Worm (Caenorhabditis elegans): ENCODE measurements around the gene nhr-18.
"Not testable (repeated sequence)": the region's sequence is repeated elsewhere in the genome, so short reads cannot be mapped to it uniquely, and the experiment has no call there.

Gene nhr-18

ce11 chrV:2249310-2249709 lies 22.3 kb downstream of the nhr-18 start, which contains the start of gene cyp-33C6:
Gene cyp-33C6, minus strand, starts transcription at chrV:2249410.
- no peak for TF ChIP-seq ztf-23 (GFP tag; IDR thresholded peaks at IDR 0.05)
- TF ChIP-seq med-1 (GFP tag; optimal IDR thresholded peaks at IDR 0.05; ENCODE audit: insufficient read depth): no peak
- no peak for TF ChIP-seq flt-1 (GFP tag; IDR thresholded peaks at IDR 0.05)
- TF ChIP-seq ztf-29 (GFP tag; IDR thresholded peaks at IDR 0.05): no peak
- TF ChIP-seq cog-1 (tag; optimal IDR thresholded peaks at IDR 0.05): no peak
- no peak for TF ChIP-seq T22C8.4 (GFP tag; IDR thresholded peaks at IDR 0.05)
- TF ChIP-seq ref-1 (GFP tag; conservative IDR thresholded peaks at IDR 0.05): no peak
- TF ChIP-seq tab-1 (GFP tag; IDR thresholded peaks at IDR 0.05): no peak
- TF ChIP-seq klf-2 (GFP tag; conservative IDR thresholded peaks at IDR 0.05): no peak

DNA sequence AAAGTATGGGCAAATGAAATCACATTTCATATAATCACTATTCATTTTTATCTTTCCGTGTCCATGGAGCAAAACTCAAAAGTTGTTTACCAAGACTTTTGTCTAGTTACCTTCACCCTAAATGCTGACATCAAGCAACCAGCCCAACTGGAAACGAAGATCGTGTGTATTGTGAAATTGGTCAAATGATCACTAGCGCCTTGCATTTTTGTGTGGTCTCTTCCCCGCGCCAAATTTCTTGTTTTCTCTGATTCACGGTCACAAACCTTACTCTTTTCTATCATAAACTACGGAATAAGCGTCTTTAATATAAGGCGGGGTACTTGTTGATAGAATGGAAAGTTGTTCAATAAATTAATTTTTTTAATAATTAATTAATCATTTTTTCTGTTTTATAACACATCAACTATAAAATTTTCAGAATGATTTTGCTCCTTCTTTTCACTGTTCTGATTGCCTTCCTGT lies 23.2 kb downstream of the nhr-18 start, which contains the start of gene cyp-33C7:
Gene cyp-33C7 (plus strand): TSS at position 415 of the 465 bp plus-strand sequence.
- TF ChIP-seq flt-1 (GFP tag; IDR thresholded peaks at IDR 0.05) (no peak), med-1 (GFP tag; optimal IDR thresholded peaks at IDR 0.05; ENCODE audit: insufficient read depth) (no peak), cog-1 (tag; optimal IDR thresholded peaks at IDR 0.05) (no peak), T22C8.4 (GFP tag; IDR thresholded peaks at IDR 0.05) (no peak), ztf-23 (GFP tag; IDR thresholded peaks at IDR 0.05) (no peak)

DNA sequence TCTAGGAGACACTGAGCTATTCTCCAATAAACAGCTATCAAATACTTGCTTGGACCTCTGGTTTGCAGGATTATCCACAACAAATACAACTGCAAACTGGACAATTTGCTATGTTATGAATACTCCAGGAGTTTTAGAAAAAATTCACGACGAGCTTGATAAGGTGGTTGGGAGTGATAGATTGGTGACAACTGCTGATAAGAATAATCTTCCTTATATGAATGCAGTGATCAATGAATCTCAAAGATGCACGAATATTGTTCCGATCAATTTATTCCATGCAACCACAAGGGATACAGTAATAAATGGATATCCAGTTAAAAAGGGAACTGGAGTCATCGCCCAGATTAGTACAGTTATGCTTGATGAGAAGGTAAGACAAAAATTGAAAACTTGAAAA lies 24.8 kb downstream of the nhr-18 start:
- TF ChIP-seq cog-1 (tag; optimal IDR thresholded peaks at IDR 0.05) (no peak), tab-1 (GFP tag; IDR thresholded peaks at IDR 0.05) (no peak), T22C8.4 (GFP tag; IDR thresholded peaks at IDR 0.05) (no peak), klf-2 (GFP tag; conservative IDR thresholded peaks at IDR 0.05) (no peak), ref-1 (GFP tag; conservative IDR thresholded peaks at IDR 0.05) (no peak), flt-1 (GFP tag; IDR thresholded peaks at IDR 0.05) (no peak), ztf-29 (GFP tag; IDR thresholded peaks at IDR 0.05) (no peak), ztf-23 (GFP tag; IDR thresholded peaks at IDR 0.05) (no peak), med-1 (GFP tag; optimal IDR thresholded peaks at IDR 0.05; ENCODE audit: insufficient read depth) (no peak)

- TF ChIP-seq med-1 (GFP tag; optimal IDR thresholded peaks at IDR 0.05; ENCODE audit: insufficient read depth): no peak
- no peak for TF ChIP-seq flt-1 (GFP tag; IDR thresholded peaks at IDR 0.05)
- TF ChIP-seq ref-1 (GFP tag; conservative IDR thresholded peaks at IDR 0.05): no peak
- no peak for TF ChIP-seq tab-1 (GFP tag; IDR thresholded peaks at IDR 0.05)
- no peak for TF ChIP-seq klf-2 (GFP tag; conservative IDR thresholded peaks at IDR 0.05)
- TF ChIP-seq ztf-23 (GFP tag; IDR thresholded peaks at IDR 0.05): no peak
- TF ChIP-seq ztf-29 (GFP tag; IDR thresholded peaks at IDR 0.05): no peak
- no peak for TF ChIP-seq T22C8.4 (GFP tag; IDR thresholded peaks at IDR 0.05)
- no peak for TF ChIP-seq cog-1 (tag; optimal IDR thresholded peaks at IDR 0.05)
Observed at ce11 chrV:2254553-2255124, 27.6 kb downstream of the nhr-18 start, which contains the start of gene str-253. Gene str-253, minus strand, starts transcription at chrV:2254603.

DNA sequence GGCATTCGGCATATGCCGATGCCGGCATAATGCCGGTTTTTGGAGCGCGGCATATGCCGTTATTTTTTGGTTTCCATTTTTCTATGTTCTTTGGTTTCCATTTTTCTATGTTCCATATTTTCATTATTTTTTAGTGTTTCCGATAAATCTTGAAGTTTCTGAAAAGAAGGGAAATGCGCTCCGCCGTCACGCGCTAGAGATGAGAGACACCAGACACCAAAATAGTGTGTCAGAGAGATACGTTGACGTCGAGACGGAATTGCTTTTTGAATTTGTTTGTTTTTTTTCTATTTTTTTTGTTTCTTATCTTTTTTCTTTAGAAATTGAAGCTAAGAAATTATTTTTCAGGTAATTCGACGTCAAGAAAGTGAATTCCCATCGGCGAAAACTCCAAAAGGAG lies 28.2 kb downstream of the nhr-18 start, which contains the start of gene F41B5.1:
Gene F41B5.1 (plus strand): TSS at position 343 of the 400 bp plus-strand sequence.
- not testable (repeated sequence) for TF ChIP-seq ztf-23 (GFP tag; IDR thresholded peaks at IDR 0.05); ref-1 (GFP tag; conservative IDR thresholded peaks at IDR 0.05); flt-1 (GFP tag; IDR thresholded peaks at IDR 0.05)

ce11 chrV:2259750-2260149 lies 32.7 kb downstream of the nhr-18 start, which contains the start of gene nhr-182:
Gene nhr-182, minus strand, starts transcription at chrV:2259927.
- TF ChIP-seq cog-1 (tag; optimal IDR thresholded peaks at IDR 0.05): no peak
- TF ChIP-seq tab-1 (GFP tag; IDR thresholded peaks at IDR 0.05): no peak
- TF ChIP-seq flt-1 (GFP tag; IDR thresholded peaks at IDR 0.05): no peak
- TF ChIP-seq ztf-23 (GFP tag; IDR thresholded peaks at IDR 0.05): no peak
- no peak for TF ChIP-seq T22C8.4 (GFP tag; IDR thresholded peaks at IDR 0.05)
- TF ChIP-seq ztf-29 (GFP tag; IDR thresholded peaks at IDR 0.05): no peak
- TF ChIP-seq ref-1 (GFP tag; conservative IDR thresholded peaks at IDR 0.05): no peak
- TF ChIP-seq klf-2 (GFP tag; conservative IDR thresholded peaks at IDR 0.05): no peak
- no peak for TF ChIP-seq med-1 (GFP tag; optimal IDR thresholded peaks at IDR 0.05; ENCODE audit: insufficient read depth)

DNA sequence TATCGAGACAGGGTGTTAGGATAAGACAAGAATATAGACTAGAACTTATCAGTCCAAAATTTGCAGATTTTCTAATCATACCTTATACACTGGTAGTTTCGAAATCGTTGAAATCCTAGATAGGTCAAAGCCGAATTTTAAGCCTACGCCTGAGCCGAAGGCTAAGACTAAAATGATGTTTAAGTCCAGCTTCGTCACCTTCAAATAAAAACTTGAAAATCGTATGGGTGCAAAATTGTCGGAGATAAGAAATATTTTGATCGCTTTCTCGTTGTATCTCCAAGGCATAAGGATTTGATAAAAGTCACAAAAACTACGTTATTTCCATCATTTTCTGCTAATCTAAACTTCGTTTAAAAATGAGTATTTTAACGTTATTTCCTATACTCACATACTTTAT lies 33.7 kb downstream of the nhr-18 start, which contains the start of gene F41B5.12:
Gene F41B5.12 (plus strand): TSS at position 301 of the 400 bp plus-strand sequence.
- TF ChIP-seq cog-1 (tag; optimal IDR thresholded peaks at IDR 0.05) (no peak), ztf-29 (GFP tag; IDR thresholded peaks at IDR 0.05) (no peak), flt-1 (GFP tag; IDR thresholded peaks at IDR 0.05) (no peak), T22C8.4 (GFP tag; IDR thresholded peaks at IDR 0.05) (no peak)

- no peak for TF ChIP-seq flt-1 (GFP tag; IDR thresholded peaks at IDR 0.05)
- no peak for TF ChIP-seq ref-1 (GFP tag; conservative IDR thresholded peaks at IDR 0.05)
- TF ChIP-seq tab-1 (GFP tag; IDR thresholded peaks at IDR 0.05): no peak
- no peak for TF ChIP-seq T22C8.4 (GFP tag; IDR thresholded peaks at IDR 0.05)
- no peak for TF ChIP-seq klf-2 (GFP tag; conservative IDR thresholded peaks at IDR 0.05)
- TF ChIP-seq cog-1 (tag; optimal IDR thresholded peaks at IDR 0.05): no peak
- TF ChIP-seq ztf-23 (GFP tag; IDR thresholded peaks at IDR 0.05): no peak
- TF ChIP-seq ztf-29 (GFP tag; IDR thresholded peaks at IDR 0.05): no peak
- TF ChIP-seq med-1 (GFP tag; optimal IDR thresholded peaks at IDR 0.05; ENCODE audit: insufficient read depth): no peak
Observed at ce11 chrV:2264455-2264854, 37.5 kb downstream of the nhr-18 start, which contains the start of gene nhr-183. Gene nhr-183, minus strand, starts transcription at chrV:2264634.

- no peak for TF ChIP-seq med-1 (GFP tag; optimal IDR thresholded peaks at IDR 0.05; ENCODE audit: insufficient read depth)
- no peak for TF ChIP-seq klf-2 (GFP tag; conservative IDR thresholded peaks at IDR 0.05)
- no peak for TF ChIP-seq ztf-23 (GFP tag; IDR thresholded peaks at IDR 0.05)
- TF ChIP-seq ref-1 (GFP tag; conservative IDR thresholded peaks at IDR 0.05): no peak
- no peak for TF ChIP-seq flt-1 (GFP tag; IDR thresholded peaks at IDR 0.05)
- no peak for TF ChIP-seq cog-1 (tag; optimal IDR thresholded peaks at IDR 0.05)
Observed at ce11 chrV:2264925-2265324, 37.9 kb downstream of the nhr-18 start.

DNA sequence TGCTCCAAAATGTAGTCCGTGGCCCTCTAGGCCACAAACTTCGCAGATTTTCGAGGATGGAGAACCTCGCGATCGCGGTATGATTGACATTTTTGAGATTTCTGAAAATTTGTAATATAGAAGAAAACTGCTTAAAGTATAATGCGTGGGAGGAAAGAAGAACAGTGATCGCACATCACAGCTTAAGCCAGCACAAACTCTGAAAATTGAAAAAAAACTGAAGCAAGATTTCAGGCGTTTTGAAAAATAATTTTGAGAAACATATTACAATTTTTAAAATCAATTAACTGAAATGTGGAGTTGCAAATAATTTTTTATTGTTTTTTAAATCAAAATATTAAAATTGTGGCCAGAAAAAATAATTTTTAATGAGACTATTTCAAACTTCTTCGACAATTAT lies 40.0 kb downstream of the nhr-18 start, which contains the start of gene nhr-275:
Gene nhr-275 (minus strand): TSS at position 101 of the 400 bp plus-strand sequence.
- no peak for TF ChIP-seq T22C8.4 (GFP tag; IDR thresholded peaks at IDR 0.05)
- no peak for TF ChIP-seq ztf-23 (GFP tag; IDR thresholded peaks at IDR 0.05)
- TF ChIP-seq ztf-29 (GFP tag; IDR thresholded peaks at IDR 0.05): no peak
- no peak for TF ChIP-seq med-1 (GFP tag; optimal IDR thresholded peaks at IDR 0.05; ENCODE audit: insufficient read depth)
- TF ChIP-seq klf-2 (GFP tag; conservative IDR thresholded peaks at IDR 0.05): no peak
- TF ChIP-seq tab-1 (GFP tag; IDR thresholded peaks at IDR 0.05): no peak

Measured in whole organism, midembryonic.